Worm (Caenorhabditis elegans) whole organism, midembryonic: ENCODE results near the gene ptr-9.

ENCODE experiments used
- flt-1 ChIP-seq: fragments of 200-800 bp; sonication (Bioruptor generic); IDR thresholded peaks from 2 replicates; pipeline ENCODE4 v1.3.6; 2022; ENCODE audit warnings: missing genetic modification characterization, missing compliant biosample characterization
- klf-2 ChIP-seq: fragments of 200-800 bp; sonication (Bioruptor generic); conservative IDR thresholded peaks from 2 replicates; pipeline ENCODE4 v1.3.6; 2022; ENCODE audit warnings: missing genetic modification reagents, missing genetic modification characterization, missing compliant biosample characterization
- ref-1 ChIP-seq: fragments of 200-800 bp; sonication (Bioruptor generic); conservative IDR thresholded peaks from 2 replicates; pipeline ENCODE4 v1.3.6; 2022; ENCODE audit warnings: missing genetic modification reagents, missing genetic modification characterization, missing compliant biosample characterization
- ztf-23 ChIP-seq: fragments of 200-800 bp; sonication (Bioruptor generic); IDR thresholded peaks from 2 replicates; pipeline ENCODE4 v1.3.6; 2022; ENCODE audit warnings: missing genetic modification reagents, missing genetic modification characterization, missing compliant biosample characterization

DNA sequence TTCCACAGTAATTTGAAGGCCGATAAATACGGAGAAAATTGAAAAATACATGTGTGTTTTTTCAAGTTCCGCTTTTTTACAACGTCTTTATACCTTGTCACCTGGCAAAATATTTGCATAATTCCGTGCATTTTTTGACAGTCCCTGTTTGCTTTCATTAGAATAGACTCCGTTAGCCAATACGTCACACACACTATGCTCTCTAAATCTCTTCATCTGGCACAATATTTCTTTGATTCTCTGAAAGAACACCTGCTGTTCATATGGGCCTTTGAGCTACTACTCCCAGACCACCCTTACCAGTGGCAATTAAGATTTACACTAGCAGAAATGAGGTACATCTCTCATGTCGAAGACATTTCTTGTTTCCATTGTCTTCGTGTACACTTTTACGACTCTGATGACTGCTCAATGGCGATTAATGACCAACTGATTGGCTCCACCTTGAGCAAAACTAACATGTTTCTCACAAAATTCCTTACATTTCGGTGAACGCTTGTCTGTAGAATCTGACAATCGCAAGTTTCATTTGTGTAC is 43.1 kb downstream of the ptr-9 start, which contains the start of gene grl-11:
- TF ChIP-seq flt-1 (GFP tag; lab: Robert Waterston, UW) (no peak), ref-1 (GFP tag; lab: Robert Waterston, UW) (no peak), ztf-23 (no peak), klf-2 (no peak)
